Worm (Caenorhabditis elegans) whole organism, L4 larva: ENCODE data around the gene srw-84.
A peak's percentile ranks its signal among the peaks of the same experiment; 100 is the strongest.

Experiments used
- Y105C5A.15 ChIP-seq: fragments of 200-800 bp; sonication (Bioruptor generic); IDR thresholded peaks from 2 replicates; pipeline ENCODE4 v1.3.6; 2022; ENCODE audit warnings: missing genetic modification characterization, missing compliant biosample characterization
- aly-2 ChIP-seq: sonication (generic microtip); optimal IDR thresholded peaks from 2 replicates; lab custom pipeline; 2018; ENCODE audit warnings: missing biosample characterization, missing genetic modification characterization
- attf-4 ChIP-seq: sonication (generic microtip); optimal IDR thresholded peaks from 3 replicates; lab custom pipeline; 2017; ENCODE audit warnings: missing biosample characterization, missing genetic modification characterization
- ctbp-1 ChIP-seq: fragments of 200-800 bp; sonication (Bioruptor generic); IDR thresholded peaks from 2 replicates; pipeline ENCODE4 v1.3.6; 2022; ENCODE audit warnings: missing genetic modification reagents, missing genetic modification characterization, missing compliant biosample characterization
- daf-16 ChIP-seq, 3 experiments: sonication (generic microtip); optimal IDR thresholded peaks; 2 replicates each; lab custom pipeline; 2016 to 2017; ENCODE audit warnings: missing genetic modification characterization in 3 of 3, missing genetic modification reagents in 3 of 3, mild to moderate bottlenecking in 2 of 3, missing compliant biosample characterization in 2 of 3, missing biosample characterization in 1 of 3, moderate library complexity in 1 of 3
- daf-8 ChIP-seq: fragments of 200-800 bp; sonication (Bioruptor generic); IDR thresholded peaks from 2 replicates; pipeline ENCODE4 v1.3.6; 2022; ENCODE audit warnings: missing genetic modification characterization, missing compliant biosample characterization
- dpl-1 ChIP-seq: fragments of 150-350 bp; optimal IDR thresholded peaks from 2 replicates; lab custom pipeline; 2014; ENCODE audit warnings: missing biosample characterization, missing genetic modification reagents, missing genetic modification characterization
- duxl-1 ChIP-seq: sonication (generic microtip); optimal IDR thresholded peaks from 2 replicates; lab custom pipeline; 2016; ENCODE audit warnings: mild to moderate bottlenecking, missing genetic modification characterization, moderate library complexity, missing compliant biosample characterization; ENCODE audit not compliant: poor library complexity
- dve-1 ChIP-seq: sonication (generic microtip); optimal IDR thresholded peaks from 2 replicates; lab custom pipeline; 2017; ENCODE audit warnings: antibody characterized with exemption, mild to moderate bottlenecking, missing genetic modification characterization, missing compliant biosample characterization; ENCODE audit not compliant: insufficient read depth
- egl-43 ChIP-seq: fragments of 200-800 bp; sonication (Bioruptor generic); IDR thresholded peaks from 2 replicates; pipeline ENCODE4 v1.3.6; 2022; ENCODE audit warnings: missing genetic modification reagents, missing genetic modification characterization, missing compliant biosample characterization
- fos-1 ChIP-seq: fragments of 150-350 bp; optimal IDR thresholded peaks from 2 replicates; lab custom pipeline; 2014; ENCODE audit warnings: missing biosample characterization, missing genetic modification characterization
- hlh-11 ChIP-seq: fragments of 200-800 bp; sonication (Bioruptor generic); optimal IDR thresholded peaks from 2 replicates; lab custom pipeline; 2018; ENCODE audit warnings: mild to moderate bottlenecking, missing genetic modification characterization, missing compliant biosample characterization
- lim-7 ChIP-seq: fragments of 200-800 bp; sonication (Bioruptor generic); IDR thresholded peaks from 2 replicates; pipeline ENCODE4 v1.3.6; 2022; ENCODE audit warnings: missing genetic modification characterization, missing compliant biosample characterization
- lin-1 ChIP-seq: fragments of 200-800 bp; sonication (Bioruptor generic); IDR thresholded peaks from 2 replicates; pipeline ENCODE4 v1.3.6; 2022; ENCODE audit warnings: missing genetic modification reagents, missing genetic modification characterization, missing compliant biosample characterization
- lin-13 ChIP-seq: fragments of 150-350 bp; optimal IDR thresholded peaks from 2 replicates; lab custom pipeline; 2014; ENCODE audit warnings: missing biosample characterization, missing genetic modification reagents, missing genetic modification characterization
- lin-38 ChIP-seq: fragments of 200-800 bp; sonication (Bioruptor generic); IDR thresholded peaks from 2 replicates; pipeline ENCODE4 v1.3.6; 2022; ENCODE audit warnings: missing genetic modification reagents, missing genetic modification characterization, missing compliant biosample characterization
- lin-39 ChIP-seq: fragments of 150-350 bp; optimal IDR thresholded peaks from 2 replicates; lab custom pipeline; 2014; ENCODE audit warnings: missing biosample characterization, missing genetic modification reagents, missing genetic modification characterization
- lsy-2 ChIP-seq, 2 experiments: fragments of 150-350 bp in 1 of 2; sonication (generic microtip) in 1 of 2; optimal IDR thresholded peaks; 2 replicates each; lab custom pipeline; 2014 to 2017; ENCODE audit warnings: missing biosample characterization in 2 of 2, missing genetic modification characterization in 2 of 2
- madf-5 ChIP-seq, 2 experiments: fragments of 200-800 bp; sonication (Bioruptor generic); IDR thresholded peaks; 2 replicates each; pipeline ENCODE4 v1.3.6; 2022; ENCODE audit warnings: missing compliant biosample characterization in 2 of 2, missing genetic modification characterization in 2 of 2
- mes-2 ChIP-seq: sonication (generic microtip); optimal IDR thresholded peaks from 2 replicates; lab custom pipeline; 2016; ENCODE audit warnings: missing genotype, mild to moderate bottlenecking, missing genetic modification characterization, missing compliant biosample characterization; ENCODE audit not compliant: poor library complexity, severe bottlenecking
- mxl-2 ChIP-seq: fragments of 200-800 bp; sonication (Bioruptor generic); conservative IDR thresholded peaks from 2 replicates; pipeline ENCODE4 v1.3.6; 2022; ENCODE audit warnings: missing genetic modification reagents, missing genetic modification characterization, missing compliant biosample characterization
- nhr-111 ChIP-seq: fragments of 200-800 bp; sonication (Bioruptor generic); optimal IDR thresholded peaks from 2 replicates; lab custom pipeline; 2018; ENCODE audit warnings: mild to moderate bottlenecking, missing genetic modification characterization, missing compliant biosample characterization
- nhr-28 ChIP-seq: fragments of 150-350 bp; optimal IDR thresholded peaks from 2 replicates; lab custom pipeline; 2014; ENCODE audit warnings: missing biosample characterization, missing genetic modification characterization
- pha-4 ChIP-seq, 2 experiments: fragments of 150-350 bp in 1 of 2; fragments of 200-800 bp in 1 of 2; sonication (Bioruptor generic) in 1 of 2; IDR thresholded peaks in 1 of 2; optimal IDR thresholded peaks in 1 of 2; 2 replicates each; pipeline versions ENCODE4 v1.3.6 to Lab custom; 2014 to 2022; ENCODE audit warnings: missing genetic modification characterization in 2 of 2, missing genetic modification reagents in 2 of 2, missing biosample characterization in 1 of 2, missing compliant biosample characterization in 1 of 2
- php-3 ChIP-seq: fragments of 200-800 bp; sonication (Bioruptor generic); IDR thresholded peaks from 2 replicates; pipeline ENCODE4 v1.3.6; 2022; ENCODE audit warnings: missing genetic modification reagents, missing genetic modification characterization, missing compliant biosample characterization
- pqm-1 ChIP-seq: sonication (generic microtip); optimal IDR thresholded peaks from 2 replicates; lab custom pipeline; 2017; ENCODE audit warnings: missing biosample characterization, missing genetic modification characterization
- set-16 ChIP-seq: fragments of 200-800 bp; sonication (Bioruptor generic); IDR thresholded peaks from 2 replicates; pipeline ENCODE4 v1.3.6; 2022; ENCODE audit warnings: missing genetic modification reagents, missing genetic modification characterization, missing compliant biosample characterization
- skn-1 ChIP-seq: fragments of 150-350 bp; optimal IDR thresholded peaks from 2 replicates; lab custom pipeline; 2014; ENCODE audit warnings: missing biosample characterization, missing genetic modification characterization
- snpc-4 ChIP-seq: fragments of 150-350 bp; optimal IDR thresholded peaks from 2 replicates; lab custom pipeline; 2014; ENCODE audit warnings: missing biosample characterization, missing genetic modification characterization
- spr-3 ChIP-seq: fragments of 200-800 bp; sonication (Bioruptor generic); optimal IDR thresholded peaks from 2 replicates; lab custom pipeline; 2018; ENCODE audit warnings: mild to moderate bottlenecking, missing genetic modification characterization, missing compliant biosample characterization
- tag-97 ChIP-seq: fragments of 200-800 bp; sonication (Bioruptor generic); IDR thresholded peaks from 2 replicates; pipeline ENCODE4 v1.3.6; 2022; ENCODE audit warnings: missing genetic modification characterization, missing compliant biosample characterization
- unc-62 ChIP-seq, 3 experiments: fragments of 150-350 bp in 1 of 3; sonication (generic microtip); optimal IDR thresholded peaks in 2 of 3; peaks in 1 of 3; 1 replicate in 1 of 3; 2 replicates in 2 of 3; lab custom pipeline; 2014 to 2017; ENCODE audit warnings: missing biosample characterization in 3 of 3, missing genetic modification characterization in 3 of 3, missing genetic modification reagents in 3 of 3, missing genotype in 1 of 3
- zfp-2 ChIP-seq: sonication (generic microtip); optimal IDR thresholded peaks from 2 replicates; lab custom pipeline; 2016; ENCODE audit warnings: mild to moderate bottlenecking, missing genetic modification characterization, missing compliant biosample characterization
- zip-2 ChIP-seq: fragments of 150-350 bp; optimal IDR thresholded peaks from 2 replicates; lab custom pipeline; 2014; ENCODE audit warnings: missing biosample characterization, missing genetic modification characterization
- ztf-11 ChIP-seq: fragments of 150-350 bp; optimal IDR thresholded peaks from 2 replicates; lab custom pipeline; 2014; ENCODE audit warnings: missing biosample characterization, missing genetic modification characterization

srw-84 gene

ce11 chrV:19400619-19401018 is 19.6 kb downstream of the srw-84 start, which contains the start of gene srw-86:
srw-86 (minus strand) TSS chrV:19400719.
- no peak for TF ChIP-seq aly-2 (tag; lab: Kevin White, UChicago)
- TF ChIP-seq egl-43 (GFP tag; lab: Robert Waterston, UW), result no peak
- TF ChIP-seq lsy-2 (tag; optimal IDR thresholded peaks at IDR 0.05; lab: Kevin White, UChicago), result no peak
- TF ChIP-seq daf-8 (GFP tag; lab: Robert Waterston, UW), result no peak
- TF ChIP-seq lin-1 (GFP tag; lab: Robert Waterston, UW), result no peak
- TF ChIP-seq unc-62 (GFP tag; optimal IDR thresholded peaks at IDR 0.05 in 1 of 2; lab: Kevin White, UChicago), result no peak
- TF ChIP-seq unc-62 (tag; optimal IDR thresholded peaks at IDR 0.05; lab: Kevin White, UChicago), result no peak
- no peak for TF ChIP-seq spr-3 (GFP tag; lab: Kevin White, UChicago)
- TF ChIP-seq daf-16 (GFP tag; optimal IDR thresholded peaks at IDR 0.05; lab: Kevin White, UChicago), result no peak
- no peak for TF ChIP-seq daf-16 (tag; optimal IDR thresholded peaks at IDR 0.05; lab: Kevin White, UChicago)
- TF ChIP-seq mes-2 (tag; lab: Kevin White, UChicago), result no peak
- no peak for TF ChIP-seq lim-7
- no peak for TF ChIP-seq dve-1 (tag; lab: Kevin White, UChicago)
- no peak for TF ChIP-seq pha-4 (GFP tag; IDR thresholded peaks at IDR 0.05; lab: Robert Waterston, UW)
- no peak for TF ChIP-seq pha-4 (tag; optimal IDR thresholded peaks at IDR 0.05; lab: Kevin White, UChicago)
- TF ChIP-seq mxl-2, result no peak

- TF ChIP-seq attf-4 (tag; lab: Kevin White, UChicago) (no peak), pqm-1 (peak; percentile 23), madf-5 (GFP tag; IDR thresholded peaks at IDR 0.05; lab: Robert Waterston, UW) (no peak), ztf-11 (no peak), dve-1 (tag; lab: Kevin White, UChicago) (peak; percentile 48), nhr-111 (GFP tag; lab: Kevin White, UChicago) (no peak), tag-97 (no peak), snpc-4 (tag; lab: Kevin White, UChicago) (no peak), pha-4 (GFP tag; IDR thresholded peaks at IDR 0.05; lab: Robert Waterston, UW) (no peak), pha-4 (tag; optimal IDR thresholded peaks at IDR 0.05; lab: Kevin White, UChicago) (no peak), Y105C5A.15 (GFP tag; lab: Robert Waterston, UW) (no peak), zfp-2 (tag; lab: Kevin White, UChicago) (no peak), nhr-28 (tag; lab: Kevin White, UChicago) (peak; percentile 5), zip-2 (tag; lab: Kevin White, UChicago) (peak; percentile 50), fos-1 (tag; lab: Kevin White, UChicago) (no peak), daf-16 (GFP tag; optimal IDR thresholded peaks at IDR 0.05; lab: Kevin White, UChicago) (no peak), daf-16 (tag; optimal IDR thresholded peaks at IDR 0.05; lab: Kevin White, UChicago) (peak; percentile 79), lin-39 (tag; lab: Kevin White, UChicago) (no peak), php-3 (GFP tag; lab: Robert Waterston, UW) (peak; percentile 97), lin-38 (GFP tag; lab: Robert Waterston, UW) (no peak), hlh-11 (tag; lab: Kevin White, UChicago) (peak; percentile 28), lsy-2 (tag; optimal IDR thresholded peaks at IDR 0.05; lab: Kevin White, UChicago) (no peak), skn-1 (tag; lab: Kevin White, UChicago) (no peak), duxl-1 (tag; lab: Kevin White, UChicago) (no peak), lim-7 (no peak)
These were observed 20.4 kb downstream of the srw-84 start for ce11 chrV:19401429-19401828.

- TF ChIP-seq ctbp-1 (GFP tag; lab: Robert Waterston, UW), result no peak
- TF ChIP-seq dpl-1 (GFP tag; lab: Kevin White, UChicago), result no peak
- no peak for TF ChIP-seq Y105C5A.15 (GFP tag; lab: Robert Waterston, UW)
- TF ChIP-seq attf-4 (tag; lab: Kevin White, UChicago), result no peak
- no peak for TF ChIP-seq lin-13 (GFP tag; lab: Kevin White, UChicago)
- no peak for TF ChIP-seq set-16 (GFP tag; lab: Robert Waterston, UW)
- TF ChIP-seq unc-62 (GFP tag; optimal IDR thresholded peaks at IDR 0.05 in 1 of 2; lab: Kevin White, UChicago), result no peak
- no peak for TF ChIP-seq unc-62 (tag; optimal IDR thresholded peaks at IDR 0.05; lab: Kevin White, UChicago)
These were observed 21.8 kb downstream of the srw-84 start, which contains the start of gene C25F9.12 for ce11 chrV:19402855-19403254. C25F9.12 (minus strand) TSS chrV:19402955.
